Worm (Caenorhabditis elegans) whole organism, mixed stage, embryonic: ENCODE measurements around the gene phg-1.

Experiments
- M03D4.4 ChIP-seq: sonication (generic microtip); optimal IDR thresholded peaks from 2 replicates; lab custom pipeline; 2017; ENCODE audit warnings: mild to moderate bottlenecking, missing genetic modification characterization, missing compliant biosample characterization
- bed-3 ChIP-seq: fragments of 200-800 bp; sonication (Bioruptor generic); optimal IDR thresholded peaks from 3 replicates; lab custom pipeline; 2018; ENCODE audit warnings: mild to moderate bottlenecking, missing genetic modification characterization, moderate library complexity, missing compliant biosample characterization
- ceh-39 ChIP-seq: fragments of 150-350 bp; optimal IDR thresholded peaks from 2 replicates; lab custom pipeline; 2014; ENCODE audit warnings: missing biosample characterization, missing genetic modification characterization
- drap-1 ChIP-seq: fragments of 200-800 bp; sonication (Bioruptor generic); optimal IDR thresholded peaks from 3 replicates; lab custom pipeline; 2018; ENCODE audit warnings: mild to moderate bottlenecking, missing genetic modification characterization, missing compliant biosample characterization
- ham-2 ChIP-seq: fragments of 200-800 bp; sonication (Bioruptor generic); optimal IDR thresholded peaks from 2 replicates; lab custom pipeline; 2018; ENCODE audit warnings: mild to moderate bottlenecking, missing genetic modification characterization, missing compliant biosample characterization
- lsy-2 ChIP-seq: fragments of 150-350 bp; optimal IDR thresholded peaks from 2 replicates; lab custom pipeline; 2014; ENCODE audit warnings: missing biosample characterization, missing genetic modification characterization
- mab-5 ChIP-seq: fragments of 150-350 bp; optimal IDR thresholded peaks from 2 replicates; lab custom pipeline; 2014; ENCODE audit warnings: missing biosample characterization, missing genetic modification characterization
- nhr-237 ChIP-seq: fragments of 150-350 bp; optimal IDR thresholded peaks from 2 replicates; lab custom pipeline; 2014; ENCODE audit warnings: missing biosample characterization, missing genetic modification characterization
- nhr-28 ChIP-seq: fragments of 150-350 bp; optimal IDR thresholded peaks from 2 replicates; lab custom pipeline; 2014; ENCODE audit warnings: missing biosample characterization, missing genetic modification characterization
- nhr-76 ChIP-seq: sonication (generic microtip); optimal IDR thresholded peaks from 2 replicates; lab custom pipeline; 2017; ENCODE audit warnings: missing biosample characterization, missing genetic modification characterization
- sptf-1 ChIP-seq: sonication (generic microtip); optimal IDR thresholded peaks from 2 replicates; lab custom pipeline; 2017; ENCODE audit warnings: mild to moderate bottlenecking, missing genetic modification characterization, moderate library complexity, missing compliant biosample characterization
- unc-62 ChIP-seq: fragments of 150-350 bp; optimal IDR thresholded peaks from 2 replicates; lab custom pipeline; 2014; ENCODE audit warnings: missing biosample characterization, missing genetic modification reagents, missing genetic modification characterization
- ztf-11 ChIP-seq: fragments of 150-350 bp; optimal IDR thresholded peaks from 2 replicates; lab custom pipeline; 2014; ENCODE audit warnings: missing biosample characterization, missing genetic modification characterization

Gene phg-1

DNA sequence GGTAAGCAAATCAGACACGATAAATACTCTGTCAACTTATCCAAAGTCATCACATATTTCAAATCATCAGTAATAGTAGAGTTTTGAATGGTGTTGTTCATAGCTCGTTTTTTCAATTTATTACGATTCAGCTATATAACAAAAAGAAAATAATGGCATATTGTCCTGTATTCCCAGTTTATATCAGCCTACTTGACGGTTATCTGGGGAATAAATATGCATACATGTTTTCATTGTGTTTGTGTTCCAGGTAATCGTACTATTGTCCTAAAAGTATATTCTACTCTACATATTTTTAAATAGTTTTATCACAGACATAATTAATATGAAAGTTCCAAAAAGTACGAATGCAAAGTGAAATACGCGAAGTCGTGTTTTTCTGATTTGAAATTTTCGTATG lies 50.4 kb downstream of the phg-1 start, which contains the start of gene srd-2:
Gene srd-2 (minus strand): TSS at position 101 of the 400 bp plus-strand sequence.
- no peak for TF ChIP-seq unc-62 (GFP tag; lab: Kevin White, UChicago)
- no peak for TF ChIP-seq drap-1 (GFP tag; lab: Kevin White, UChicago)
- TF ChIP-seq nhr-76 (tag; lab: Kevin White, UChicago) = no peak
- no peak for TF ChIP-seq bed-3 (GFP tag; lab: Kevin White, UChicago)
- TF ChIP-seq mab-5 (tag; lab: Kevin White, UChicago) = no peak
- no peak for TF ChIP-seq nhr-28 (tag; lab: Kevin White, UChicago)
- no peak for TF ChIP-seq ceh-39 (tag; lab: Kevin White, UChicago)
- no peak for TF ChIP-seq lsy-2
- TF ChIP-seq ham-2 (GFP tag; lab: Kevin White, UChicago) = no peak
- no peak for TF ChIP-seq M03D4.4 (tag; lab: Kevin White, UChicago)
- no peak for TF ChIP-seq nhr-237
- TF ChIP-seq ztf-11 (tag; lab: Kevin White, UChicago) = no peak
- no peak for TF ChIP-seq sptf-1 (tag; lab: Kevin White, UChicago)
- TF ChIP-seq, all 35 proteins: peak for 0
